Fruit fly (Drosophila melanogaster) whole organism, embryonic: ENCODE data around the gene CG10576.

Experiments used
- Bgb ChIP-seq: fragments of 200-800 bp; sonication (Bioruptor generic); IDR thresholded peaks from 2 replicates; pipeline ENCODE4 v1.3.6; 2022; ENCODE audit warnings: missing biosample characterization, missing genetic modification characterization; ENCODE audit not compliant: partially characterized antibody
- CG10431 ChIP-seq: fragments of 200-800 bp; sonication (Bioruptor generic); optimal IDR thresholded peaks from 3 replicates; lab custom pipeline; 2018; ENCODE audit warnings: missing biosample characterization, mild to moderate bottlenecking, missing genetic modification characterization
- CG12104 ChIP-seq: fragments of 200-800 bp; sonication (Bioruptor generic); optimal IDR thresholded peaks from 3 replicates; lab custom pipeline; 2016; ENCODE audit warnings: missing biosample characterization, missing genetic modification characterization
- CG15514 ChIP-seq: fragments of 200-800 bp; sonication (Bioruptor generic); optimal IDR thresholded peaks from 3 replicates; lab custom pipeline; 2017; ENCODE audit warnings: missing biosample characterization, missing genetic modification characterization, mild to moderate bottlenecking, moderate library complexity, missing genetic modification reagents
- CG1602 ChIP-seq: fragments of 200-800 bp; sonication (Bioruptor generic); optimal IDR thresholded peaks from 3 replicates; lab custom pipeline; 2016; ENCODE audit warnings: missing biosample characterization, missing genetic modification characterization
- CG17829 ChIP-seq: fragments of 200-800 bp; optimal IDR thresholded peaks from 2 replicates; lab custom pipeline; 2019; ENCODE audit warnings: missing biosample characterization, mild to moderate bottlenecking, missing genetic modification characterization, moderate library complexity
- CG34376 ChIP-seq: fragments of 200-800 bp; sonication (Bioruptor generic); optimal IDR thresholded peaks from 2 replicates; lab custom pipeline; 2018; ENCODE audit warnings: missing biosample characterization, mild to moderate bottlenecking, missing genetic modification characterization
- YL-1 ChIP-seq: fragments of 200-800 bp; sonication (Bioruptor generic); optimal IDR thresholded peaks from 3 replicates; lab custom pipeline; 2017; ENCODE audit warnings: missing biosample characterization, mild to moderate bottlenecking, missing genetic modification characterization
- fru ChIP-seq: fragments of >200 bp; optimal IDR thresholded peaks from 2 replicates; lab custom pipeline; 2017
- luna ChIP-seq: fragments of 200-800 bp; sonication (Bioruptor generic); optimal IDR thresholded peaks from 2 replicates; lab custom pipeline; 2016; ENCODE audit warnings: missing biosample characterization, missing genetic modification characterization
- mam ChIP-seq: fragments of 200-800 bp; sonication (Bioruptor generic); optimal IDR thresholded peaks from 3 replicates; lab custom pipeline; 2016; ENCODE audit warnings: missing biosample characterization, missing genetic modification characterization
- nerfin-1 ChIP-seq: fragments of 200-800 bp; sonication (Bioruptor generic); optimal IDR thresholded peaks from 3 replicates; lab custom pipeline; 2019; ENCODE audit warnings: missing biosample characterization, mild to moderate bottlenecking, missing genetic modification characterization, moderate library complexity
- p53 ChIP-seq: fragments of 200-800 bp; sonication (Bioruptor generic); optimal IDR thresholded peaks from 2 replicates; lab custom pipeline; 2016; ENCODE audit warnings: missing biosample characterization, missing genetic modification characterization
- pan ChIP-seq, 4 experiments: fragments of >200 bp in 3 of 4; fragments of 200-800 bp in 1 of 4; sonication (Bioruptor generic) in 1 of 4; optimal IDR thresholded peaks in 3 of 4; IDR thresholded peaks in 1 of 4; 2 replicates each; pipeline versions ENCODE4 v1.3.6 to Lab custom; 2017 to 2022; ENCODE audit warnings: missing biosample characterization in 2 of 4, missing genetic modification characterization in 2 of 4, mixed read lengths in 1 of 4

dm6 chr3L:5768532-5769497, 3.3 kb upstream of the CG10576 start, which contains the start of the genes Ppat-Dpck and scny:
- peak; percentile 61 for TF ChIP-seq CG15514
- TF ChIP-seq mam (GFP tag; lab: Kevin White, UChicago) = peak; percentile 12
- no peak for TF ChIP-seq p53 (GFP tag; lab: Kevin White, UChicago)
- TF ChIP-seq YL-1 (GFP tag; lab: Kevin White, UChicago) = peak; percentile 80
- TF ChIP-seq luna (GFP tag; lab: Kevin White, UChicago) = no peak
- no peak for TF ChIP-seq pan (optimal IDR thresholded peaks at IDR 0.05; lab: Kevin White, UChicago)
- TF ChIP-seq pan (GFP tag; optimal IDR thresholded peaks at IDR 0.05 in 1 of 2, IDR thresholded peaks at IDR 0.05 in 1 of 2) = no peak
- peak; percentile 26 for TF ChIP-seq nerfin-1 (tag; lab: Kevin White, UChicago)
- peak; percentile 59 for TF ChIP-seq CG17829 (tag; lab: Kevin White, UChicago)
- no peak for TF ChIP-seq fru
- TF ChIP-seq CG10431 (GFP tag; lab: Kevin White, UChicago) = no peak
- peak; percentile 6 for TF ChIP-seq CG34376
- TF ChIP-seq Bgb = peak; percentile 89
- TF ChIP-seq CG1602 (GFP tag; lab: Kevin White, UChicago) = no peak
- TF ChIP-seq CG12104 (GFP tag; lab: Kevin White, UChicago) = no peak
